Fruit fly (Drosophila melanogaster) S2 (cell line): ENCODE measurements around the gene CG32812.

Experiments
- CG8478 ChIP-seq: fragments of >200 bp; optimal IDR thresholded peaks from 2 replicates; lab custom pipeline; 2018
- CTCF ChIP-seq, 2 experiments: fragments of >200 bp; optimal IDR thresholded peaks; 2 replicates each; lab custom pipeline; 2018

- TF ChIP-seq CG8478 (lab: Kevin White, UChicago), result no peak
- TF ChIP-seq CTCF (optimal IDR thresholded peaks at IDR 0.05; lab: Kevin White, UChicago), result no peak
Observed at dm6 chrX:1311218-1311617, 24.1 kb downstream of the CG32812 start.
